Fruit fly (Drosophila melanogaster) whole organism, embryonic: ENCODE data around the gene mad2.
A peak's percentile ranks its signal among the peaks of the same experiment; 100 is the strongest.

Experiments used
- CG10267 ChIP-seq: fragments of 200-800 bp; sonication (Bioruptor generic); optimal IDR thresholded peaks from 2 replicates; lab custom pipeline; 2018; ENCODE audit warnings: missing biosample characterization, mild to moderate bottlenecking, missing genetic modification characterization, moderate library complexity
- CG10654 ChIP-seq: fragments of 200-800 bp; sonication (Bioruptor generic); optimal IDR thresholded peaks from 2 replicates; lab custom pipeline; 2016; ENCODE audit warnings: missing biosample characterization, missing genetic modification characterization
- CG11456 ChIP-seq: fragments of 200-800 bp; sonication (Bioruptor generic); IDR thresholded peaks from 3 replicates; pipeline ENCODE4 v1.3.6; 2022; ENCODE audit warnings: missing biosample characterization, missing genetic modification characterization
- CG11560 ChIP-seq: fragments of 200-800 bp; sonication (Bioruptor generic); IDR thresholded peaks from 3 replicates; pipeline ENCODE4 v1.3.6; 2022; ENCODE audit warnings: missing biosample characterization, missing genetic modification characterization
- CG12744 ChIP-seq: fragments of 200-800 bp; sonication (Bioruptor generic); optimal IDR thresholded peaks from 2 replicates; lab custom pipeline; 2016; ENCODE audit warnings: missing biosample characterization, missing genetic modification characterization
- CG14014 ChIP-seq: fragments of 200-800 bp; sonication (Bioruptor generic); IDR thresholded peaks from 2 replicates; pipeline ENCODE4 v1.3.6; 2022; ENCODE audit warnings: missing biosample characterization, missing genetic modification characterization
- CG14710 ChIP-seq: fragments of 200-800 bp; sonication (Bioruptor generic); optimal IDR thresholded peaks from 3 replicates; lab custom pipeline; 2019; ENCODE audit warnings: missing biosample characterization, mild to moderate bottlenecking, missing genetic modification characterization, moderate library complexity
- CG17186 ChIP-seq: fragments of 200-800 bp; sonication (Bioruptor generic); optimal IDR thresholded peaks from 3 replicates; lab custom pipeline; 2017; ENCODE audit warnings: missing biosample characterization, missing genetic modification reagents, missing genetic modification characterization
- CG18599 ChIP-seq: fragments of 200-800 bp; sonication (Bioruptor generic); optimal IDR thresholded peaks from 3 replicates; lab custom pipeline; 2017; ENCODE audit warnings: missing biosample characterization, missing genetic modification characterization, mild to moderate bottlenecking, moderate library complexity, missing genetic modification reagents
- CG2116 ChIP-seq: fragments of 200-800 bp; sonication (Bioruptor generic); optimal IDR thresholded peaks from 3 replicates; lab custom pipeline; 2018; ENCODE audit warnings: missing biosample characterization, mild to moderate bottlenecking, missing genetic modification characterization
- CG2199 ChIP-seq: fragments of 200-800 bp; sonication (Bioruptor generic); IDR thresholded peaks from 3 replicates; pipeline ENCODE4 v1.3.6; 2022; ENCODE audit warnings: missing biosample characterization, missing genetic modification characterization
- CG30020 ChIP-seq: fragments of 200-800 bp; optimal IDR thresholded peaks from 2 replicates; lab custom pipeline; 2019; ENCODE audit warnings: missing biosample characterization, mild to moderate bottlenecking, missing genetic modification characterization, moderate library complexity
- CG33557 ChIP-seq: fragments of 200-800 bp; sonication (Bioruptor generic); optimal IDR thresholded peaks from 2 replicates; lab custom pipeline; 2019; ENCODE audit warnings: missing biosample characterization, mild to moderate bottlenecking, missing genetic modification characterization, moderate library complexity
- CG3726 ChIP-seq: fragments of 200-800 bp; sonication (Bioruptor generic); IDR thresholded peaks from 3 replicates; pipeline ENCODE4, ENCODE4 v1.3.6; 2022; ENCODE audit warnings: missing biosample characterization, missing genetic modification characterization
- CG3995 ChIP-seq: fragments of 200-800 bp; sonication (Bioruptor generic); optimal IDR thresholded peaks from 3 replicates; lab custom pipeline; 2016; ENCODE audit warnings: missing biosample characterization, missing genetic modification characterization
- CG6813 ChIP-seq: fragments of 200-800 bp; sonication (Bioruptor generic); optimal IDR thresholded peaks from 2 replicates; lab custom pipeline; 2017; ENCODE audit warnings: missing biosample characterization, missing genetic modification characterization, mild to moderate bottlenecking, moderate library complexity, missing genetic modification reagents
- CG7271 ChIP-seq: fragments of 200-800 bp; sonication (Bioruptor generic); optimal IDR thresholded peaks from 2 replicates; lab custom pipeline; 2018; ENCODE audit warnings: missing biosample characterization, mild to moderate bottlenecking, missing genetic modification characterization, moderate library complexity
- CG7556 ChIP-seq: fragments of 200-800 bp; sonication (Bioruptor generic); optimal IDR thresholded peaks from 2 replicates; lab custom pipeline; 2017; ENCODE audit warnings: missing biosample characterization, mild to moderate bottlenecking, missing genetic modification characterization
- CG8281 ChIP-seq: fragments of 200-800 bp; sonication (Bioruptor generic); optimal IDR thresholded peaks from 2 replicates; lab custom pipeline; 2018; ENCODE audit warnings: missing biosample characterization, mild to moderate bottlenecking, missing genetic modification characterization, moderate library complexity
- CG8924 ChIP-seq: fragments of 200-800 bp; optimal IDR thresholded peaks from 3 replicates; lab custom pipeline; 2019; ENCODE audit warnings: missing biosample characterization, mild to moderate bottlenecking, missing genetic modification characterization, moderate library complexity
- CG9437 ChIP-seq: fragments of 200-800 bp; sonication (Bioruptor generic); optimal IDR thresholded peaks from 2 replicates; lab custom pipeline; 2018; ENCODE audit warnings: missing biosample characterization, mild to moderate bottlenecking, missing genetic modification characterization
- Dad ChIP-seq: fragments of 200-800 bp; sonication (Bioruptor generic); optimal IDR thresholded peaks from 3 replicates; lab custom pipeline; 2016; ENCODE audit warnings: missing biosample characterization, missing genetic modification characterization
- Dref ChIP-seq: fragments of 200-800 bp; sonication (Bioruptor generic); IDR thresholded peaks from 2 replicates; pipeline ENCODE4 v1.3.6; 2022; ENCODE audit warnings: missing biosample characterization, missing genetic modification characterization
- HLH4C ChIP-seq: fragments of 200-800 bp; sonication (Bioruptor generic); IDR thresholded peaks from 3 replicates; pipeline ENCODE4 v1.3.6; 2022; ENCODE audit warnings: missing biosample characterization, missing genetic modification characterization; ENCODE audit not compliant: partially characterized antibody
- HLH54F ChIP-seq: fragments of 200-800 bp; sonication (Bioruptor generic); optimal IDR thresholded peaks from 3 replicates; lab custom pipeline; 2016; ENCODE audit warnings: missing biosample characterization, missing genetic modification characterization
- Hand ChIP-seq: fragments of 200-800 bp; sonication (Bioruptor generic); optimal IDR thresholded peaks from 2 replicates; lab custom pipeline; 2017; ENCODE audit warnings: mild to moderate bottlenecking, missing biosample characterization, missing genetic modification reagents, missing genetic modification characterization
- MBD-R2 ChIP-seq: fragments of 200-800 bp; sonication (Bioruptor generic); IDR thresholded peaks from 2 replicates; pipeline ENCODE4 v1.3.6; 2022; ENCODE audit warnings: missing biosample characterization, missing genetic modification characterization
- NC2β ChIP-seq: fragments of 200-800 bp; sonication (Bioruptor generic); optimal IDR thresholded peaks from 2 replicates; lab custom pipeline; 2016; ENCODE audit warnings: missing biosample characterization, missing genetic modification characterization
- NfI ChIP-seq: fragments of 200-800 bp; sonication (Bioruptor generic); optimal IDR thresholded peaks from 3 replicates; lab custom pipeline; 2018; ENCODE audit warnings: missing biosample characterization, mild to moderate bottlenecking, missing genetic modification characterization, moderate library complexity
- PHDP ChIP-seq: fragments of 200-800 bp; sonication (Bioruptor generic); optimal IDR thresholded peaks from 3 replicates; lab custom pipeline; 2018; ENCODE audit warnings: missing biosample characterization, mild to moderate bottlenecking, missing genetic modification characterization, moderate library complexity
- Rfx ChIP-seq: fragments of 200-800 bp; sonication (Bioruptor generic); IDR thresholded peaks from 2 replicates; pipeline ENCODE4 v1.3.6; 2022; ENCODE audit warnings: missing biosample characterization, missing genetic modification characterization
- Sin3A ChIP-seq: fragments of >200 bp; optimal IDR thresholded peaks from 2 replicates; lab custom pipeline; 2018
- TFAM ChIP-seq: fragments of 200-800 bp; sonication (Bioruptor generic); optimal IDR thresholded peaks from 2 replicates; lab custom pipeline; 2017; ENCODE audit warnings: missing biosample characterization, missing genetic modification characterization, inconsistent platforms
- bab2 ChIP-seq: fragments of 200-800 bp; sonication (Bioruptor generic); optimal IDR thresholded peaks from 2 replicates; lab custom pipeline; 2016; ENCODE audit warnings: missing biosample characterization, missing genetic modification characterization
- chif ChIP-seq, 2 experiments: fragments of 200-800 bp; sonication (Bioruptor generic); optimal IDR thresholded peaks; 3 replicates each; lab custom pipeline; 2016; ENCODE audit warnings: missing biosample characterization in 2 of 2, missing genetic modification characterization in 2 of 2
- chm ChIP-seq: fragments of 200-800 bp; sonication (Bioruptor generic); IDR thresholded peaks from 2 replicates; pipeline ENCODE4 v1.3.6; 2022; ENCODE audit warnings: missing biosample characterization, missing genetic modification characterization
- danr ChIP-seq: fragments of 200-800 bp; sonication (Bioruptor generic); IDR thresholded peaks from 2 replicates; pipeline ENCODE4 v1.3.6; 2022; ENCODE audit warnings: missing biosample characterization, missing genetic modification characterization
- dimm ChIP-seq: fragments of 200-800 bp; sonication (Bioruptor generic); IDR thresholded peaks from 2 replicates; pipeline ENCODE4 v1.3.6; 2022; ENCODE audit warnings: missing biosample characterization, missing genetic modification characterization
- dm ChIP-seq: fragments of 200-800 bp; sonication (Bioruptor generic); optimal IDR thresholded peaks from 3 replicates; lab custom pipeline; 2016; ENCODE audit warnings: missing biosample characterization, missing genetic modification characterization
- fd64A ChIP-seq: fragments of 200-800 bp; sonication (Bioruptor generic); optimal IDR thresholded peaks from 3 replicates; lab custom pipeline; 2018; ENCODE audit warnings: missing biosample characterization, mild to moderate bottlenecking, missing genetic modification characterization
- fu2 ChIP-seq: fragments of 200-800 bp; sonication (Bioruptor generic); optimal IDR thresholded peaks from 2 replicates; lab custom pipeline; 2016; ENCODE audit warnings: missing biosample characterization, missing genetic modification characterization
- gcm ChIP-seq: fragments of 200-800 bp; sonication (Bioruptor generic); optimal IDR thresholded peaks from 2 replicates; lab custom pipeline; 2019; ENCODE audit warnings: missing biosample characterization, mild to moderate bottlenecking, missing genetic modification characterization, moderate library complexity
- gsb-n ChIP-seq: fragments of 200-800 bp; sonication (Bioruptor generic); optimal IDR thresholded peaks from 3 replicates; lab custom pipeline; 2018; ENCODE audit warnings: missing biosample characterization, mild to moderate bottlenecking, missing genetic modification characterization
- luna ChIP-seq: fragments of 200-800 bp; sonication (Bioruptor generic); optimal IDR thresholded peaks from 2 replicates; lab custom pipeline; 2016; ENCODE audit warnings: missing biosample characterization, missing genetic modification characterization
- nmo ChIP-seq: fragments of 200-800 bp; sonication (Bioruptor generic); optimal IDR thresholded peaks from 2 replicates; lab custom pipeline; 2018; ENCODE audit warnings: missing biosample characterization, mild to moderate bottlenecking, missing genetic modification characterization, moderate library complexity
- onecut ChIP-seq: fragments of 200-800 bp; sonication (Bioruptor generic); IDR thresholded peaks from 2 replicates; pipeline ENCODE4 v1.3.6; 2022; ENCODE audit warnings: missing biosample characterization, missing genetic modification characterization
- pb ChIP-seq: fragments of 200-800 bp; sonication (Bioruptor generic); optimal IDR thresholded peaks from 3 replicates; lab custom pipeline; 2016; ENCODE audit warnings: missing biosample characterization, missing genetic modification characterization
- phol ChIP-seq: fragments of 200-800 bp; sonication (Bioruptor generic); optimal IDR thresholded peaks from 3 replicates; lab custom pipeline; 2018; ENCODE audit warnings: missing biosample characterization, mild to moderate bottlenecking, missing genetic modification characterization, moderate library complexity
- pnt ChIP-seq: fragments of 200-800 bp; sonication (Bioruptor generic); optimal IDR thresholded peaks from 3 replicates; lab custom pipeline; 2016; ENCODE audit warnings: missing biosample characterization, missing genetic modification characterization
- sd ChIP-seq: fragments of 200-800 bp; sonication (Bioruptor generic); optimal IDR thresholded peaks from 3 replicates; lab custom pipeline; 2018; ENCODE audit warnings: missing biosample characterization, mild to moderate bottlenecking, missing genetic modification characterization, moderate library complexity
- unc-4 ChIP-seq: fragments of 200-800 bp; sonication (Bioruptor generic); IDR thresholded peaks from 2 replicates; pipeline ENCODE4 v1.3.6; 2022; ENCODE audit warnings: missing biosample characterization, missing genetic modification characterization; ENCODE audit not compliant: partially characterized antibody
- vfl ChIP-seq: fragments of 200-800 bp; sonication (Bioruptor generic); optimal IDR thresholded peaks from 2 replicates; lab custom pipeline; 2016; ENCODE audit warnings: missing biosample characterization, missing genetic modification characterization

Gene mad2

DNA sequence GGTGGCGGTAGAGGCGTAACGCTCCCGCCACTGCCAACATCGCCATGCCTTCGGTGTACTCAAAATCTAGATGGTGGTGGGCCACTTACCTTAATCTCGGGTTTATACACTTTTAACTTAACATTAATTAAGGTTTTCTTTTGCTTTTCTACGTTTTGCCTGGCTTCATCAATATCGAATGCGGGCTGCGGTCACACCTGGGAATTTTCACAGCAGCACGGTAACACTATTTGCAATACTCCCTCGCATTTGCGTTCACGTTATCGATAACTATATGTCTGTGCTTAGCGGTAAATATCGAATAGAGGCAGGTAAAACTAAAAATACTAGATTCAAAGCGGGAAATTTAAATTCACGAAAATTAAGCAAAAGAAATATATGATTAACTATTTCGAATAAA lies 18.9 kb downstream of the mad2 start, which contains the start of gene Bre1 (continued):
- TF ChIP-seq CG14014 (GFP tag; lab: Robert Waterston, UW) = no peak
- TF ChIP-seq unc-4 (GFP tag; lab: Robert Waterston, UW) = peak; percentile 80; the same call in 1 of the 2 replicates
- TF ChIP-seq Dref (GFP tag; lab: Robert Waterston, UW) = peak; percentile 97
- TF ChIP-seq vfl = no peak
- TF ChIP-seq fd64A (GFP tag; lab: Kevin White, UChicago) = no peak
- no peak for TF ChIP-seq CG11456 (GFP tag; lab: Robert Waterston, UW)
- TF ChIP-seq dimm (GFP tag; lab: Robert Waterston, UW) = no peak
- peak; percentile 55 for TF ChIP-seq CG3995 (GFP tag; lab: Kevin White, UChicago)
- TF ChIP-seq NfI = no peak
- TF ChIP-seq fu2 (GFP tag; lab: Kevin White, UChicago) = no peak
- TF ChIP-seq CG10267 (tag; lab: Kevin White, UChicago) = peak; percentile 71
- TF ChIP-seq Dad = no peak
- no peak for TF ChIP-seq CG30020
- TF ChIP-seq CG18599 (GFP tag; lab: Kevin White, UChicago) = no peak
- TF ChIP-seq dm (GFP tag; lab: Kevin White, UChicago) = peak; percentile 33
- no peak for TF ChIP-seq danr (GFP tag; lab: Robert Waterston, UW)
- TF ChIP-seq CG14710 (tag; lab: Kevin White, UChicago) = peak; percentile 63
- no peak for TF ChIP-seq bab2 (GFP tag; lab: Kevin White, UChicago)
- TF ChIP-seq CG8924 (tag; lab: Kevin White, UChicago) = no peak
- peak; percentile 67 for TF ChIP-seq onecut (GFP tag; lab: Robert Waterston, UW)
- no peak for TF ChIP-seq NC2β
- TF ChIP-seq pnt (GFP tag; lab: Kevin White, UChicago) = no peak
- no peak for TF ChIP-seq TFAM
- TF ChIP-seq CG8281 (tag; lab: Kevin White, UChicago) = no peak
- peak; percentile 58 for TF ChIP-seq HLH4C
- TF ChIP-seq chm = no peak
- TF ChIP-seq PHDP (tag; lab: Kevin White, UChicago) = no peak
- no peak for TF ChIP-seq CG7271 (tag; lab: Kevin White, UChicago)
- TF ChIP-seq luna (GFP tag; lab: Kevin White, UChicago) = no peak
- no peak for TF ChIP-seq CG33557 (GFP tag; lab: Kevin White, UChicago)
- TF ChIP-seq CG3726 (GFP tag; lab: Robert Waterston, UW) = no peak
- no peak for TF ChIP-seq CG12744 (GFP tag; lab: Kevin White, UChicago)
- peak; percentile 87 for TF ChIP-seq sd (tag; lab: Kevin White, UChicago)
- peak; percentile 87 for TF ChIP-seq CG2116
- peak; percentile 82 for TF ChIP-seq MBD-R2 (GFP tag; lab: Robert Waterston, UW)
- TF ChIP-seq CG6813 (GFP tag; lab: Kevin White, UChicago) = no peak
- peak; percentile 55 for TF ChIP-seq nmo
- no peak for TF ChIP-seq chif (GFP tag; optimal IDR thresholded peaks at IDR 0.05; lab: Kevin White, UChicago)
- TF ChIP-seq CG9437 (GFP tag; lab: Kevin White, UChicago) = no peak
- peak; percentile 45 for TF ChIP-seq gcm (GFP tag; lab: Kevin White, UChicago)
- TF ChIP-seq CG2199 (GFP tag; lab: Robert Waterston, UW) = no peak
- no peak for TF ChIP-seq gsb-n (tag; lab: Kevin White, UChicago)
- TF ChIP-seq phol = peak; percentile 72
- no peak for TF ChIP-seq Hand
- TF ChIP-seq Rfx (GFP tag; lab: Robert Waterston, UW) = no peak
- peak; percentile 97 for TF ChIP-seq CG11560 (tag; lab: Robert Waterston, UW)
- no peak for TF ChIP-seq CG10654 (GFP tag; lab: Kevin White, UChicago)
- no peak for TF ChIP-seq HLH54F (GFP tag; lab: Kevin White, UChicago)
- no peak for TF ChIP-seq CG7556
- TF ChIP-seq CG17186 = peak; percentile 48
- no peak for TF ChIP-seq pb (GFP tag; lab: Kevin White, UChicago)
- peak; percentile 74 for TF ChIP-seq Sin3A (lab: Kevin White, UChicago)
